Worm (Caenorhabditis elegans) whole organism, late embryonic: ENCODE results near the gene slc-25A18.1.
A peak's percentile ranks its signal among the peaks of the same experiment; 100 is the strongest.

ENCODE experiments used
- C08G9.2 ChIP-seq: sonication (generic microtip); optimal IDR thresholded peaks from 2 replicates; lab custom pipeline; 2016; ENCODE audit warnings: mild to moderate bottlenecking, missing genetic modification characterization, moderate library complexity, missing compliant biosample characterization
- K02D7.2 ChIP-seq: sonication (generic microtip); optimal IDR thresholded peaks from 2 replicates; lab custom pipeline; 2017; ENCODE audit warnings: mild to moderate bottlenecking, missing genetic modification characterization, missing compliant biosample characterization
- K09A11.1 ChIP-seq: sonication (generic microtip); optimal IDR thresholded peaks from 2 replicates; lab custom pipeline; 2017; ENCODE audit warnings: antibody characterized with exemption, mild to moderate bottlenecking, missing genetic modification characterization, missing compliant biosample characterization; ENCODE audit not compliant: insufficient read depth
- ahr-1 ChIP-seq: sonication (generic microtip); optimal IDR thresholded peaks from 2 replicates; lab custom pipeline; 2016; ENCODE audit warnings: missing genetic modification characterization, missing compliant biosample characterization
- ama-1 ChIP-seq: fragments of 150-350 bp; optimal IDR thresholded peaks from 2 replicates; lab custom pipeline; 2014
- ceh-14 ChIP-seq: sonication (generic microtip); optimal IDR thresholded peaks from 2 replicates; lab custom pipeline; 2016; ENCODE audit warnings: missing genotype, missing genetic modification characterization, missing compliant biosample characterization
- ceh-18 ChIP-seq: sonication (generic microtip); optimal IDR thresholded peaks from 2 replicates; lab custom pipeline; 2016; ENCODE audit warnings: missing genetic modification characterization, missing compliant biosample characterization
- ceh-2 ChIP-seq: sonication (generic microtip); optimal IDR thresholded peaks from 2 replicates; lab custom pipeline; 2016; ENCODE audit warnings: missing genotype, missing genetic modification characterization, missing compliant biosample characterization
- ceh-22 ChIP-seq: sonication (generic microtip); optimal IDR thresholded peaks from 2 replicates; lab custom pipeline; 2017; ENCODE audit warnings: missing biosample characterization, missing genetic modification characterization
- ceh-30 ChIP-seq: fragments of 150-350 bp; optimal IDR thresholded peaks from 2 replicates; lab custom pipeline; 2014; ENCODE audit warnings: missing biosample characterization, missing genetic modification characterization
- ceh-31 ChIP-seq: sonication (generic microtip); optimal IDR thresholded peaks from 2 replicates; lab custom pipeline; 2016; ENCODE audit warnings: missing genetic modification characterization, missing compliant biosample characterization
- che-1 ChIP-seq: sonication (generic microtip); optimal IDR thresholded peaks from 2 replicates; lab custom pipeline; 2016; ENCODE audit warnings: mild to moderate bottlenecking, missing genetic modification characterization, missing compliant biosample characterization
- dmd-4 ChIP-seq: sonication (generic microtip); optimal IDR thresholded peaks from 2 replicates; lab custom pipeline; 2016; ENCODE audit warnings: borderline replicate concordance, missing genetic modification characterization, missing compliant biosample characterization
- elt-4 ChIP-seq: sonication (generic microtip); optimal IDR thresholded peaks from 2 replicates; lab custom pipeline; 2016; ENCODE audit warnings: missing genetic modification characterization, missing compliant biosample characterization
- fax-1 ChIP-seq: sonication (generic microtip); optimal IDR thresholded peaks from 2 replicates; lab custom pipeline; 2016; ENCODE audit warnings: missing genotype, missing genetic modification characterization, missing compliant biosample characterization
- fkh-6 ChIP-seq: sonication (generic microtip); optimal IDR thresholded peaks from 2 replicates; lab custom pipeline; 2016; ENCODE audit warnings: missing genetic modification characterization, missing compliant biosample characterization
- gmeb-2 ChIP-seq: sonication (generic microtip); optimal IDR thresholded peaks from 2 replicates; lab custom pipeline; 2016; ENCODE audit warnings: missing genetic modification characterization, inconsistent platforms, missing compliant biosample characterization
- hlh-13 ChIP-seq: fragments of 200-800 bp; sonication (Bioruptor generic); optimal IDR thresholded peaks from 2 replicates; lab custom pipeline; 2018; ENCODE audit warnings: mild to moderate bottlenecking, missing genetic modification characterization, missing compliant biosample characterization
- hlh-30 ChIP-seq: sonication (generic microtip); optimal IDR thresholded peaks from 2 replicates; lab custom pipeline; 2017; ENCODE audit warnings: antibody characterized with exemption, missing genetic modification characterization, missing compliant biosample characterization; ENCODE audit not compliant: insufficient read depth
- hlh-6 ChIP-seq: sonication (generic microtip); optimal IDR thresholded peaks from 2 replicates; lab custom pipeline; 2016; ENCODE audit warnings: missing genotype, missing genetic modification characterization, missing compliant biosample characterization
- hlh-8 ChIP-seq: sonication (generic microtip); optimal IDR thresholded peaks from 2 replicates; lab custom pipeline; 2016; ENCODE audit warnings: missing genotype, missing genetic modification characterization, missing compliant biosample characterization
- madf-2 ChIP-seq: sonication (generic microtip); optimal IDR thresholded peaks from 2 replicates; lab custom pipeline; 2017; ENCODE audit warnings: missing genetic modification characterization, missing compliant biosample characterization
- nfya-1 ChIP-seq: sonication (generic microtip); optimal IDR thresholded peaks from 2 replicates; lab custom pipeline; 2017; ENCODE audit warnings: missing genetic modification characterization, mild to moderate bottlenecking, missing compliant biosample characterization, antibody characterized with exemption, moderate library complexity
- nhr-11 ChIP-seq: fragments of 150-350 bp; optimal IDR thresholded peaks from 2 replicates; lab custom pipeline; 2014; ENCODE audit warnings: missing biosample characterization, missing genetic modification characterization
- npax-4 ChIP-seq: sonication (generic microtip); optimal IDR thresholded peaks from 2 replicates; lab custom pipeline; 2016; ENCODE audit warnings: missing genetic modification characterization, missing compliant biosample characterization
- odd-2 ChIP-seq: sonication (generic microtip); optimal IDR thresholded peaks from 2 replicates; lab custom pipeline; 2017; ENCODE audit warnings: antibody characterized with exemption, mild to moderate bottlenecking, missing genetic modification characterization, missing compliant biosample characterization
- pat-9 ChIP-seq: fragments of 200-800 bp; sonication (Bioruptor generic); optimal IDR thresholded peaks from 2 replicates; lab custom pipeline; 2018; ENCODE audit warnings: mild to moderate bottlenecking, missing genetic modification characterization, moderate library complexity, missing compliant biosample characterization
- pax-1 ChIP-seq: fragments of 150-350 bp; optimal IDR thresholded peaks from 2 replicates; lab custom pipeline; 2014; ENCODE audit warnings: missing biosample characterization, missing genetic modification characterization
- pha-2 ChIP-seq: sonication (generic microtip); optimal IDR thresholded peaks from 2 replicates; lab custom pipeline; 2017; ENCODE audit warnings: mild to moderate bottlenecking, missing genetic modification characterization, missing compliant biosample characterization
- pha-4 ChIP-seq: fragments of 150-350 bp; optimal IDR thresholded peaks from 2 replicates; lab custom pipeline; 2018; ENCODE audit warnings: missing biosample characterization, missing genetic modification reagents, missing genetic modification characterization
- pqm-1 ChIP-seq: sonication (generic microtip); optimal IDR thresholded peaks from 2 replicates; lab custom pipeline; 2016; ENCODE audit warnings: missing genetic modification characterization, missing compliant biosample characterization
- pros-1 ChIP-seq: fragments of 150-350 bp; optimal IDR thresholded peaks from 2 replicates; lab custom pipeline; 2014; ENCODE audit warnings: missing biosample characterization, missing genetic modification reagents, missing genetic modification characterization
- ref-2 ChIP-seq: sonication (generic microtip); optimal IDR thresholded peaks from 2 replicates; lab custom pipeline; 2016; ENCODE audit warnings: missing genetic modification characterization, missing compliant biosample characterization
- sdc-2 ChIP-seq: sonication (generic microtip); optimal IDR thresholded peaks from 2 replicates; lab custom pipeline; 2016; ENCODE audit warnings: missing genotype, missing genetic modification characterization, missing compliant biosample characterization
- sox-2 ChIP-seq: fragments of 200-800 bp; sonication (Bioruptor generic); IDR thresholded peaks from 2 replicates; pipeline ENCODE4 v1.3.6; 2022; ENCODE audit warnings: missing genetic modification reagents, missing genetic modification characterization, missing compliant biosample characterization
- tbx-2 ChIP-seq: sonication (generic microtip); optimal IDR thresholded peaks from 2 replicates; lab custom pipeline; 2016; ENCODE audit warnings: missing genetic modification characterization, missing compliant biosample characterization
- tbx-7 ChIP-seq: sonication (generic microtip); optimal IDR thresholded peaks from 2 replicates; lab custom pipeline; 2016; ENCODE audit warnings: missing genotype, missing genetic modification characterization, missing compliant biosample characterization
- unc-3 ChIP-seq, 2 experiments: fragments of 200-800 bp in 1 of 2; sonication (Bioruptor generic) in 1 of 2; sonication (generic microtip) in 1 of 2; conservative IDR thresholded peaks in 1 of 2; optimal IDR thresholded peaks in 1 of 2; 2 replicates each; pipeline versions ENCODE4 v1.3.6 to Lab custom; 2016 to 2022; ENCODE audit warnings: missing compliant biosample characterization in 2 of 2, missing genetic modification characterization in 2 of 2, missing genetic modification reagents in 1 of 2
- unc-42 ChIP-seq: sonication (generic microtip); optimal IDR thresholded peaks from 2 replicates; lab custom pipeline; 2016; ENCODE audit warnings: missing genotype, missing genetic modification characterization, missing compliant biosample characterization
- unc-86 ChIP-seq: sonication (generic microtip); optimal IDR thresholded peaks from 2 replicates; lab custom pipeline; 2016; ENCODE audit warnings: missing genetic modification characterization, missing compliant biosample characterization
- ztf-16 ChIP-seq: sonication (generic microtip); optimal IDR thresholded peaks from 2 replicates; lab custom pipeline; 2017; ENCODE audit warnings: missing genetic modification characterization, missing compliant biosample characterization

Gene slc-25A18.1

DNA sequence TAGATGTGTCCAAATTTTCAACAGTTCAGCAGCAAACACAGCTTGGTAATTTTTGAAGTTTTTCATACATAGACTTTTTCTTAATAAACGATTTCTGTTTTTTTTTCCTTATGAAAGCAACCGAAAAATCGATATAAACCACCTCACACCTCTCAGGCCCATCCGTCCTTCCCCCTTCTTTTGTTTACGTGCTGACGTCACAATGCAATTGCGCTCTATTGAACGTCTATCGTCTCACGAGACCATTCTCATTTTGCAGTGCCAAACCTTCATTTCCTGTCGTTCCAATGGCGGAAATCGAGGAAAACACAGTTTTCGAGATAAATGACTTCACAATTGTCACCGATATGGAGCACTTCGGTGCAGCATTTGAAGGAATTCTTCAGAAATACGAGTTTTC is 20.5 kb downstream of the slc-25A18.1 start, which contains the start of gene rbg-1 (continued):
- TF ChIP-seq madf-2 (tag; lab: Kevin White, UChicago) (no peak), ztf-16 (no peak), tbx-7 (tag; lab: Kevin White, UChicago) (no peak), sox-2 (no peak; the same call in 1 of the 2 replicates), npax-4 (tag; lab: Kevin White, UChicago) (no peak), nhr-11 (no peak), pha-4 (tag; lab: Kevin White, UChicago) (no peak), ahr-1 (tag; lab: Kevin White, UChicago) (no peak), fax-1 (tag; lab: Kevin White, UChicago) (no peak), elt-4 (tag; lab: Kevin White, UChicago) (no peak), odd-2 (no peak), unc-86 (no peak), pros-1 (tag; lab: Kevin White, UChicago) (no peak), hlh-8 (tag; lab: Kevin White, UChicago) (no peak), pqm-1 (tag; lab: Kevin White, UChicago) (no peak), K02D7.2 (tag; lab: Kevin White, UChicago) (no peak)

- no peak for TF ChIP-seq unc-3 (GFP tag; conservative IDR thresholded peaks at IDR 0.05; lab: Robert Waterston, UW)
- no peak for TF ChIP-seq unc-3 (tag; optimal IDR thresholded peaks at IDR 0.05; lab: Kevin White, UChicago)
- TF ChIP-seq madf-2 (tag; lab: Kevin White, UChicago) = no peak
- no peak for TF ChIP-seq ceh-30 (tag; lab: Kevin White, UChicago)
- peak; percentile 30 for TF ChIP-seq hlh-30 (tag; lab: Kevin White, UChicago)
- TF ChIP-seq pax-1 (tag; lab: Kevin White, UChicago) = peak; percentile 38
- TF ChIP-seq ceh-2 (tag; lab: Kevin White, UChicago) = no peak
Measured at ce11 chrX:14982525-14982924, 21.2 kb downstream of the slc-25A18.1 start, which contains the start of gene plp-2. TSS of gene plp-2 (minus strand) at chrX:14982804.

DNA sequence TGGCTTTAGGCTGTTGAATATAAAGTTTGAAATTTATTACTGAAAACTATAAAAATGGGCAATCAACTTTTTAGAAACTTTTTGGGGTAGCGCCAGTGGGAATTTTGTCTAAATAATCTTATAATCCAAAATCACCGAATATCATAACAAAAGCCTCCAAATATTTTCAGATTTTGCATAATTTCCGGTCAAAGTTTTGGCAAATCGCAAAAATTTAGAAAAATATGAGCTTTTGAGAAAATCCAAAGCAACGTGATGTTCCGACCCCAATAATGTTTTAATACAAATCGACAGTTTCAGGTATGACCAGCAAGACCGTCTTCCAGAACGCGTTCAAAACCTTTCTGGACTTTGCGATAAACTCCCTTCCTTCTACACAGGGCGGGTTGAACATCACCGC is 24.4 kb downstream of the slc-25A18.1 start, which contains the start of gene emre-1:
Gene emre-1 (plus strand): TSS at position 301 of the 400 bp plus-strand sequence.
- no peak for TF ChIP-seq ceh-22
- TF ChIP-seq ceh-31 (tag; lab: Kevin White, UChicago) = no peak
- no peak for TF ChIP-seq gmeb-2

DNA sequence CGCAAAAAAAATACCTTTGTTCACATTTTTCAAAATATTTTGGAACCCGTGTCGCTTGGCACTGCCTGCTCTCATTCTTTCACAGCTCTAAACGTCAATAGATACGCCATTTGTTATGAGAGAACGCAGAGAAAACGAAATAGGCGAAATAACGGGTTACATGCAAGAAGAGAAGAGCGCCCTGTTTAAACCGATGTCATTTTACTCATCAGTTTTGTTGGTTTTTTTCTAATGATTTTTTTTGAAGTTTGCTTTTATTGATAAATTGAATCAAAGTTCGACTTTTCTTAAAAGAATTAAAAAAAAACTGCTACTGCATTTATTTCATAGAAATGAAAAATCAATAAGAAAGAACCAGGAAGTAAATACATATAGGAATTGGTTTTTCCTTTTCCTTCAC is 25.0 kb downstream of the slc-25A18.1 start:
- TF ChIP-seq tbx-2 (tag; lab: Kevin White, UChicago) (no peak), nfya-1 (peak; percentile 3)

DNA sequence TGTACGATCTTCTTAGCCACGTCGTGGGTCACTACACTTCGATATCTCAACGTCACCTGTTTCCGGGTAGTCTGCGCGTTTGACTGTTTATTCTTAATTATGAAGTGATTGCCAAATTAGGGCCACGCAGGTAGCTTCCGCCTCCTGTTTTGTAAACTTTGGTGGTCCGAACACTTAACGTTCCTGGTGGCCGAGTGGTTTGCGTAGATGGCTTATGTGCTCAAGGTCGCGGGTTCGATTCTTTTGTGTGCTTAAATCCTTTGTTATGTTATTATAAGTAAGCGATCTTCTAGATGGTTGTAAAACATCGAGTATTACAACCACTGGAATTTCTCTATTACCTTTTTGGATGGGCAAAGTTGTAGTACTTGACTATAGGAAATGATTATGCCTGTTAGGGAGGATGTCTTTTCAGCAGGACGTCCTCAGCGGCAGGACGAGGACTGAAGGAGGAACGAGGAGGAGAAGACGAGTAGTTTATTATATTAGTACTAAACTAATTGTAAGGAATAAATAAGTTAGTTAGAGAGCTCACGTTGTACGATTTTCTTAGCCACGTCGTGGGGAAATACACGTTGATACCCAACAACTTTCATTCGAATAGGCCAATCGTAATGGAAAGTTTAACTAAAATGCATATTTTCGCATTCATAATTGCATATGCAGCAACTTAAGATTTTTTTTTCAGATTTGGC is 26.8 kb downstream of the slc-25A18.1 start:
- TF ChIP-seq dmd-4 (tag; lab: Kevin White, UChicago) = no peak
- TF ChIP-seq hlh-6 (tag; lab: Kevin White, UChicago) = no peak
- TF ChIP-seq unc-42 (tag; lab: Kevin White, UChicago) = peak; percentile 81
- no peak for TF ChIP-seq madf-2 (tag; lab: Kevin White, UChicago)
- TF ChIP-seq C08G9.2 = no peak
- TF ChIP-seq, all 69 proteins: peak for 1

DNA sequence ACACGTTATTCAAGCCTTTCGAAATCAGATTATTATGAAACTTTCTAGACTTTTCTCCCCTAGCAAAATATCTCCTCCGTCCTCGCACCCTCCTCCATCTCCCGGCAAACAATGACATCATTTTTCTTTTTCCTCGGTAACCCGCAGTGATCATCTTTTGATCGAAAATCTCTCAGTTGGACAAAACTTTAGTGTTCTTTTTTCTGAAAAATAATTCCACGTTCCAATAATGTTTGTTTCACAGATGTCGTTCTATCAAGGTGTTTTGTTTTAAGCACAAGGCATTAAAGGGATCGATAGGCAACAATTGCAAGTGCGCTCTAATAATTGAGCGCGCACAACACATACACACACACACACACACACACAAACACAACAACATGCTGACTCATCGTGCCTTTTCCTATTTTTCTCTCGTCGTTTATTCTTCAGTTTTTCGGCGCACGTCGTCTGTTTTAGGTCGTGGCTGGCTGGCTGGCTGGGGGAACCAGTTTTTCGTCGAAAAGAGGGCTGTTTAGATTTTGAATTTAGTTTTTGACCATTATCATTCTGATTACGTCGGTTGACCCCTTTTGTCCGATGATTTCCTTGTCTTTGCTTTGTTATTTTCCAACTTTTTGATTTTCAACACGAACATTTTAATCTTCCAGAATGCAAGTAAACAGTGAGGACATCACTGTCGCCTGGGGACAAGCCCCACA is 28.1 kb downstream of the slc-25A18.1 start, which contains the start of gene F20D1.3:
Gene F20D1.3 (plus strand): TSS at position 651 of the 701 bp plus-strand sequence.
- TF ChIP-seq C08G9.2 (no peak), pros-1 (tag; lab: Kevin White, UChicago) (no peak), ama-1 (lab: Kevin White, UChicago) (no peak), ceh-22 (no peak), ceh-18 (tag; lab: Kevin White, UChicago) (peak; percentile 53), K09A11.1 (tag; lab: Kevin White, UChicago) (no peak), unc-42 (tag; lab: Kevin White, UChicago) (peak; percentile 84), sdc-2 (no peak), hlh-13 (GFP tag; lab: Kevin White, UChicago) (peak; percentile 28), fkh-6 (no peak), ref-2 (peak; percentile 67), ceh-14 (no peak), tbx-2 (tag; lab: Kevin White, UChicago) (peak; percentile 53), pat-9 (tag; lab: Kevin White, UChicago) (no peak), hlh-30 (tag; lab: Kevin White, UChicago) (no peak), pha-2 (no peak), che-1 (tag; lab: Kevin White, UChicago) (no peak)
